Fruit fly (Drosophila melanogaster): ENCODE data around the gene Cpr65Eb.

dm6 chr3L:7113010-7113409 lies 24.4 kb upstream of the Cpr65Eb start:
- TF ChIP-seq Hr78 (GFP tag; optimal IDR thresholded peaks at IDR 0.05) (no peak), Sp1 (GFP tag; optimal IDR thresholded peaks at IDR 0.05) (peak; percentile 37), tai (GFP tag; optimal IDR thresholded peaks at IDR 0.05) (no peak), dsf (GFP tag; optimal IDR thresholded peaks at IDR 0.05; ENCODE audit: borderline replicate concordance) (no peak), sage (GFP tag; optimal IDR thresholded peaks at IDR 0.05) (no peak), brk (GFP tag; optimal IDR thresholded peaks at IDR 0.05) (no peak), lola (GFP tag; optimal IDR thresholded peaks at IDR 0.05) (no peak), Hr83 (GFP tag; optimal IDR thresholded peaks at IDR 0.05; ENCODE audit: poor library complexity, severe bottlenecking) (no peak), CG9705 (GFP tag; optimal IDR thresholded peaks at IDR 0.05) (no peak), Hnf4 (GFP tag; optimal IDR thresholded peaks at IDR 0.05) (no peak)
